Fruit fly (Drosophila melanogaster): Measurements from ENCODE around the gene CG42331.

CG42331 gene

dm6 chr3R:24829887-24830351, 57.9 kb downstream of the CG42331 start, which contains the start of the genes Kaz and CG43273 (continued):
- TF ChIP-seq CG17359 (tag; optimal IDR thresholded peaks at IDR 0.05) (peak; percentile 46), CG43689 (GFP tag; IDR thresholded peaks at IDR 0.05) (no peak), D (optimal IDR thresholded peaks at IDR 0.05) (no peak), D (GFP tag; optimal IDR thresholded peaks at IDR 0.05) (no peak), Max (GFP tag; optimal IDR thresholded peaks at IDR 0.05) (peak; percentile 56), ewg (GFP tag; optimal IDR thresholded peaks at IDR 0.05) (peak; percentile 54), CG30020 (tag; optimal IDR thresholded peaks at IDR 0.05) (peak; percentile 68), CG14965 (GFP tag; optimal IDR thresholded peaks at IDR 0.05; ENCODE audit: borderline replicate concordance) (no peak), tin (GFP tag; optimal IDR thresholded peaks at IDR 0.05) (peak; percentile 52), Aef1 (GFP tag; IDR thresholded peaks at IDR 0.05) (peak; percentile 12; the same call in 1 of the 3 replicates), Sry-δ (GFP tag; optimal IDR thresholded peaks at IDR 0.05) (no peak), Xrp1 (GFP tag; IDR thresholded peaks at IDR 0.05) (peak; percentile 40; the same call in 1 of the 2 replicates), HmgZ (tag; optimal IDR thresholded peaks at IDR 0.05) (peak; percentile 74), ind (GFP tag; optimal IDR thresholded peaks at IDR 0.05) (peak; percentile 56), Rfx (GFP tag; IDR thresholded peaks at IDR 0.05) (peak; percentile 73), sna (GFP tag; IDR thresholded peaks at IDR 0.05; ENCODE audit: partially characterized antibody) (0 out of 2 replicates have a peak, but pooled peaks have one; percentile 11), CG12104 (GFP tag; optimal IDR thresholded peaks at IDR 0.05) (peak; percentile 0), CTCF (GFP tag; optimal IDR thresholded peaks at IDR 0.05) (no peak), cato (GFP tag; optimal IDR thresholded peaks at IDR 0.05; ENCODE audit: borderline replicate concordance) (peak; percentile 15), CoRest (tag; optimal IDR thresholded peaks at IDR 0.05) (peak; percentile 79), nerfin-2 (GFP tag; IDR thresholded peaks at IDR 0.05; ENCODE audit: partially characterized antibody) (no peak), dysf (GFP tag; IDR thresholded peaks at IDR 0.05) (peak; percentile 56; the same call in 1 of the 3 replicates), eve (GFP tag; optimal IDR thresholded peaks at IDR 0.05) (no peak), CG12659 (GFP tag; optimal IDR thresholded peaks at IDR 0.05) (peak; percentile 68), prd (optimal IDR thresholded peaks at IDR 0.05) (no peak), prd (GFP tag; IDR thresholded peaks at IDR 0.05) (peak; percentile 64; the same call in 2 of the 3 replicates), Jarid2 (GFP tag; optimal IDR thresholded peaks at IDR 0.05) (no peak), CG13624 (GFP tag; optimal IDR thresholded peaks at IDR 0.05) (peak; percentile 13), Gsc (GFP tag; IDR thresholded peaks at IDR 0.05) (no peak), oc (tag; optimal IDR thresholded peaks at IDR 0.05) (peak; percentile 76), lmd (GFP tag; IDR thresholded peaks at IDR 0.05) (peak; percentile 34; the same call in 1 of the 2 replicates), pnt (GFP tag; optimal IDR thresholded peaks at IDR 0.05) (peak; percentile 3), Sox102F (GFP tag; optimal IDR thresholded peaks at IDR 0.05) (no peak)

dm6 chr3R:24833652-24834051, 61.7 kb downstream of the CG42331 start, which contains the start of gene sosie:
Gene sosie, plus strand, starts transcription at chr3R:24833952.
- TF ChIP-seq CG9817 (tag; optimal IDR thresholded peaks at IDR 0.05) (no peak), Ets65A (GFP tag) (no peak), Taf1 (GFP tag; IDR thresholded peaks at IDR 0.05) (no peak), Med (GFP tag) (no peak), B-H2 (GFP tag; optimal IDR thresholded peaks at IDR 0.05) (no peak), HLH3B (GFP tag; IDR thresholded peaks at IDR 0.05) (no peak), CG16779 (GFP tag; IDR thresholded peaks at IDR 0.05) (no peak), CG18764 (GFP tag; optimal IDR thresholded peaks at IDR 0.05) (no peak), CG9876 (GFP tag; optimal IDR thresholded peaks at IDR 0.05) (no peak), corto (GFP tag; optimal IDR thresholded peaks at IDR 0.05) (no peak), jing (GFP tag; optimal IDR thresholded peaks at IDR 0.05) (no peak), eve (GFP tag; optimal IDR thresholded peaks at IDR 0.05) (no peak), Dbx (GFP tag; IDR thresholded peaks at IDR 0.05) (no peak), CG11093 (GFP tag; IDR thresholded peaks at IDR 0.05) (no peak), Six4 (GFP tag; optimal IDR thresholded peaks at IDR 0.05) (no peak), CG16815 (GFP tag; optimal IDR thresholded peaks at IDR 0.05) (no peak), pan (optimal IDR thresholded peaks at IDR 0.05) (no peak), pan (GFP tag; optimal IDR thresholded peaks at IDR 0.05 in 1 of 2, IDR thresholded peaks at IDR 0.05 in 1 of 2) (no peak), sima (GFP tag; optimal IDR thresholded peaks at IDR 0.05) (no peak), CG8944 (GFP tag; optimal IDR thresholded peaks at IDR 0.05) (no peak)
